Worm (Caenorhabditis elegans) whole organism, L1 larva: ENCODE results near the gene nhr-219.
A peak's percentile ranks its signal among the peaks of the same experiment; 100 is the strongest.

ENCODE experiments used
- C04F5.9 ChIP-seq: sonication (generic microtip); optimal IDR thresholded peaks from 2 replicates; lab custom pipeline; 2016; ENCODE audit warnings: missing genetic modification characterization, missing compliant biosample characterization
- aha-1 ChIP-seq: fragments of 150-350 bp; optimal IDR thresholded peaks from 2 replicates; lab custom pipeline; 2014; ENCODE audit warnings: missing biosample characterization, missing genetic modification characterization
- blmp-1 ChIP-seq: fragments of 150-350 bp; optimal IDR thresholded peaks from 2 replicates; lab custom pipeline; 2014; ENCODE audit warnings: missing biosample characterization, missing genetic modification characterization
- ceh-8 ChIP-seq: fragments of 200-800 bp; sonication (Bioruptor generic); optimal IDR thresholded peaks from 2 replicates; lab custom pipeline; 2018; ENCODE audit warnings: mild to moderate bottlenecking, missing genetic modification characterization, moderate library complexity, missing compliant biosample characterization
- ces-1 ChIP-seq: fragments of 150-350 bp; optimal IDR thresholded peaks from 2 replicates; lab custom pipeline; 2014; ENCODE audit warnings: missing biosample characterization, missing genetic modification reagents, missing genetic modification characterization
- dpl-1 ChIP-seq, 3 experiments: fragments of 150-350 bp in 2 of 3; sonication (generic microtip) in 1 of 3; optimal IDR thresholded peaks; 2 replicates each; lab custom pipeline; 2014 to 2017; ENCODE audit warnings: missing biosample characterization in 3 of 3, missing genetic modification characterization in 3 of 3, missing genetic modification reagents in 3 of 3
- efl-1 ChIP-seq, 4 experiments: fragments of 150-350 bp; optimal IDR thresholded peaks in 3 of 4; peaks in 1 of 4; 1 replicate in 1 of 4; 2 replicates in 3 of 4; lab custom pipeline; 2014; ENCODE audit warnings: missing biosample characterization in 2 of 4, missing genetic modification characterization in 2 of 4, missing genetic modification reagents in 2 of 4
- efl-3 ChIP-seq: fragments of 200-800 bp; sonication (Bioruptor generic); optimal IDR thresholded peaks from 2 replicates; lab custom pipeline; 2018; ENCODE audit warnings: mild to moderate bottlenecking, missing genetic modification characterization, missing compliant biosample characterization
- egl-13 ChIP-seq: sonication (generic microtip); optimal IDR thresholded peaks from 2 replicates; lab custom pipeline; 2016; ENCODE audit warnings: missing genotype, missing genetic modification reagents, missing genetic modification characterization, missing compliant biosample characterization
- elt-2 ChIP-seq: sonication (generic microtip); optimal IDR thresholded peaks from 2 replicates; lab custom pipeline; 2016; ENCODE audit warnings: missing genetic modification characterization, mild to moderate bottlenecking, inconsistent platforms, missing compliant biosample characterization, missing genetic modification reagents
- elt-3 ChIP-seq, 6 experiments: fragments of 150-350 bp in 1 of 6; sonication (generic microtip); optimal IDR thresholded peaks; 2 replicates each; lab custom pipeline; 2017 to 2018; ENCODE audit warnings: missing biosample characterization in 6 of 6, missing genetic modification characterization in 6 of 6, inconsistent platforms in 1 of 6
- ets-5 ChIP-seq: fragments of 200-800 bp; sonication (Bioruptor generic); IDR thresholded peaks from 2 replicates; pipeline ENCODE4 v1.3.6; 2022; ENCODE audit warnings: missing genetic modification characterization, missing compliant biosample characterization
- fkh-8 ChIP-seq: sonication (generic microtip); optimal IDR thresholded peaks from 2 replicates; lab custom pipeline; 2016; ENCODE audit warnings: mild to moderate bottlenecking, missing genetic modification characterization, missing compliant biosample characterization
- fos-1 ChIP-seq: fragments of 150-350 bp; optimal IDR thresholded peaks from 2 replicates; lab custom pipeline; 2014; ENCODE audit warnings: missing biosample characterization, missing genetic modification characterization
- irx-1 ChIP-seq: sonication (generic microtip); optimal IDR thresholded peaks from 2 replicates; lab custom pipeline; 2016; ENCODE audit warnings: missing genetic modification characterization, missing compliant biosample characterization
- isw-1 ChIP-seq: fragments of 200-800 bp; sonication (Bioruptor generic); IDR thresholded peaks from 2 replicates; pipeline ENCODE4 v1.3.6; 2022; ENCODE audit warnings: missing genetic modification characterization, missing compliant biosample characterization
- jun-1 ChIP-seq: fragments of 150-350 bp; optimal IDR thresholded peaks from 2 replicates; lab custom pipeline; 2014; ENCODE audit warnings: missing biosample characterization, missing genetic modification reagents, missing genetic modification characterization
- lin-13 ChIP-seq: fragments of 150-350 bp; optimal IDR thresholded peaks from 2 replicates; lab custom pipeline; 2014; ENCODE audit warnings: missing biosample characterization, missing genetic modification reagents, missing genetic modification characterization
- lin-14 ChIP-seq: fragments of 200-800 bp; sonication (Bioruptor generic); optimal IDR thresholded peaks from 2 replicates; lab custom pipeline; 2018; ENCODE audit warnings: mild to moderate bottlenecking, missing genetic modification characterization, moderate library complexity, missing compliant biosample characterization
- lin-35 ChIP-seq, 2 experiments: fragments of 150-350 bp; optimal IDR thresholded peaks; 2 replicates each; lab custom pipeline; 2014; ENCODE audit warnings: missing biosample characterization in 2 of 2, missing genetic modification characterization in 2 of 2, missing genetic modification reagents in 2 of 2
- lin-39 ChIP-seq: fragments of 150-350 bp; optimal IDR thresholded peaks from 2 replicates; lab custom pipeline; 2014; ENCODE audit warnings: missing biosample characterization, missing genetic modification reagents, missing genetic modification characterization
- lir-3 ChIP-seq: sonication (generic microtip); optimal IDR thresholded peaks from 2 replicates; lab custom pipeline; 2016; ENCODE audit warnings: mild to moderate bottlenecking, missing genetic modification characterization, moderate library complexity, missing compliant biosample characterization; ENCODE audit not compliant: poor library complexity
- mdl-1 ChIP-seq, 2 experiments: fragments of 150-350 bp; optimal IDR thresholded peaks; 2 replicates each; lab custom pipeline; 2014 to 2017; ENCODE audit warnings: missing biosample characterization in 2 of 2, missing genetic modification characterization in 2 of 2, inconsistent platforms in 1 of 2
- mep-1 ChIP-seq: fragments of 150-350 bp; optimal IDR thresholded peaks from 2 replicates; lab custom pipeline; 2014; ENCODE audit warnings: missing biosample characterization, missing genetic modification characterization
- nhr-11 ChIP-seq: fragments of 150-350 bp; optimal IDR thresholded peaks from 2 replicates; lab custom pipeline; 2014; ENCODE audit warnings: missing biosample characterization, missing genetic modification characterization
- nhr-19 ChIP-seq: fragments of 200-800 bp; sonication (Bioruptor generic); conservative IDR thresholded peaks from 2 replicates; pipeline ENCODE4 v1.3.6; 2022; ENCODE audit warnings: missing genetic modification characterization, missing compliant biosample characterization
- nhr-47 ChIP-seq: sonication (generic microtip); optimal IDR thresholded peaks from 2 replicates; lab custom pipeline; 2016; ENCODE audit warnings: mild to moderate bottlenecking, missing genetic modification characterization, moderate library complexity, missing compliant biosample characterization
- nhr-77 ChIP-seq: fragments of 150-350 bp; optimal IDR thresholded peaks from 2 replicates; lab custom pipeline; 2014; ENCODE audit warnings: missing biosample characterization, missing genetic modification characterization
- nhr-85 ChIP-seq: sonication (generic microtip); peaks from one replicate; lab custom pipeline; 2016; ENCODE audit warnings: missing genetic modification characterization, inconsistent platforms, missing compliant biosample characterization
- sox-4 ChIP-seq: sonication (generic microtip); optimal IDR thresholded peaks from 2 replicates; lab custom pipeline; 2016; ENCODE audit warnings: missing genetic modification characterization, missing compliant biosample characterization
- sptf-1 ChIP-seq: fragments of 150-350 bp; optimal IDR thresholded peaks from 2 replicates; lab custom pipeline; 2014; ENCODE audit warnings: missing biosample characterization, missing genetic modification characterization
- sup-37 ChIP-seq: fragments of 200-800 bp; sonication (Bioruptor generic); optimal IDR thresholded peaks from 2 replicates; lab custom pipeline; 2018; ENCODE audit warnings: mild to moderate bottlenecking, missing genetic modification characterization, missing compliant biosample characterization
- swsn-7 ChIP-seq: sonication (generic microtip); optimal IDR thresholded peaks from 2 replicates; lab custom pipeline; 2016; ENCODE audit warnings: missing genetic modification characterization, missing compliant biosample characterization
- unc-30 ChIP-seq: sonication (generic microtip); optimal IDR thresholded peaks from 2 replicates; lab custom pipeline; 2017; ENCODE audit warnings: missing biosample characterization, missing genetic modification characterization
- unc-62 ChIP-seq: fragments of 150-350 bp; optimal IDR thresholded peaks from 2 replicates; lab custom pipeline; 2014; ENCODE audit warnings: missing biosample characterization, missing genetic modification reagents, missing genetic modification characterization
- vab-15 ChIP-seq: sonication (generic microtip); optimal IDR thresholded peaks from 2 replicates; lab custom pipeline; 2017; ENCODE audit warnings: missing genotype, mild to moderate bottlenecking, missing genetic modification characterization, missing compliant biosample characterization
- xbp-1 ChIP-seq: sonication (generic microtip); optimal IDR thresholded peaks from 2 replicates; lab custom pipeline; 2016; ENCODE audit warnings: missing genetic modification characterization, missing compliant biosample characterization
- zip-4 ChIP-seq: fragments of 200-800 bp; sonication (Bioruptor generic); optimal IDR thresholded peaks from 2 replicates; lab custom pipeline; 2018; ENCODE audit warnings: mild to moderate bottlenecking, missing genetic modification characterization, moderate library complexity, missing compliant biosample characterization

The nhr-219 gene

DNA sequence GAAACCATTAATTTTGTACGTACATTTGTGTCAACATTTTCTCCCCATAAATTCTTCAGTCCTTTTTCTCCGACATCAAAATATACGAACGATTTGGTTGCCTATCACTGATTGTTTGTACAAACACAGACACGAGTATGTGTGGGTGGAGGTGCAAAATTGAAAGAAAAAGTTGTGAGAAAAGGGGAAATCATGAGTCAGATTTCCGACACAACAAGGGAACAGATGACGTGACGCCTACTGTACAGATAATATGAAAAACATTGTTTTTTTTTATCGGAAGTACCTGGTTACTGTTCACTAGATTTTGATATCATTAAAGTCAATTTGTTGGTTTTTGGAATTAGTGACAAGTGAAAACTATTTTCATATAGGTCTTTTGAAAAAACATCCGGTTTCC is 31.7 kb downstream of the nhr-219 start:
- no peak for TF ChIP-seq sptf-1
- TF ChIP-seq elt-2 (tag; lab: Kevin White, UChicago): peak; percentile 4
- TF ChIP-seq unc-30: no peak
- TF ChIP-seq efl-1 (optimal IDR thresholded peaks at IDR 0.05; lab: Kevin White, UChicago): no peak
- peak in 1 of 2 experiments; percentile 51 for TF ChIP-seq efl-1 (GFP tag; optimal IDR thresholded peaks at IDR 0.05 in 1 of 2; lab: Kevin White, UChicago)
- TF ChIP-seq mdl-1 (tag; optimal IDR thresholded peaks at IDR 0.05; lab: Kevin White, UChicago): no peak
- TF ChIP-seq ceh-8 (GFP tag; lab: Kevin White, UChicago): no peak
- no peak for TF ChIP-seq fkh-8 (tag; lab: Kevin White, UChicago)
- TF ChIP-seq irx-1: no peak
- no peak for TF ChIP-seq sox-4
- TF ChIP-seq egl-13: no peak
- TF ChIP-seq zip-4 (GFP tag; lab: Kevin White, UChicago): no peak
- peak; percentile 25 for TF ChIP-seq jun-1
- no peak for TF ChIP-seq unc-62 (GFP tag; lab: Kevin White, UChicago)
- TF ChIP-seq lin-14 (GFP tag; lab: Kevin White, UChicago): peak; percentile 40
- TF ChIP-seq isw-1 (GFP tag; lab: Robert Waterston, UW): no peak
- TF ChIP-seq ets-5 (GFP tag; lab: Robert Waterston, UW): no peak
- TF ChIP-seq vab-15: no peak
- peak in 1 of 2 experiments; percentile 7 for TF ChIP-seq lin-35 (GFP tag; optimal IDR thresholded peaks at IDR 0.05; lab: Kevin White, UChicago)
- TF ChIP-seq ces-1 (GFP tag; lab: Kevin White, UChicago): no peak
- TF ChIP-seq xbp-1 (tag; lab: Kevin White, UChicago): no peak
- peak; percentile 52 for TF ChIP-seq blmp-1 (tag; lab: Kevin White, UChicago)
- no peak for TF ChIP-seq efl-3
- TF ChIP-seq nhr-11 (tag; lab: Kevin White, UChicago): no peak
- no peak for TF ChIP-seq mep-1

DNA sequence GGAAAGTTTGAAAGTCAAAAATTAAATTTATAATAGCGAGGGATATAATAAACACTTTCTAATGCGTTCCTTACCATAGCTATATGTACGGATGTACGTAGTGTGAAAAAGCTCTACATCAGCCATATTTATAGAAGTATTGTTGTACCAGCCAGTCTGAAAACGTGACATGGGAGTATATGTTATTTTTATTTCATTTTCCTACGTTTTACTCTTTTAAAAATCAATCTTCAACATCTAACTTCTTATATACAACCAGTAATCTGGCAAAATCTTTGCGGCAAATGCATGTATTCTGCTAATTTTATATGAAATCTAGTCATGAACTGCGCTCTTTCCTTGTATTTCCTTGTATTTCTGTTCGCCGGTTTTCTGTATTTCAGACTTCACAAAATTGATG is 33.7 kb downstream of the nhr-219 start, which contains the start of gene H14N18.2:
TSS of gene H14N18.2 (plus strand) at position 301 of the 400 bp plus-strand sequence.
- TF ChIP-seq zip-4 (GFP tag; lab: Kevin White, UChicago) (no peak), C04F5.9 (no peak), sptf-1 (no peak), aha-1 (tag; lab: Kevin White, UChicago) (no peak), dpl-1 (GFP tag; optimal IDR thresholded peaks at IDR 0.05; lab: Kevin White, UChicago) (no peak), lin-13 (GFP tag; lab: Kevin White, UChicago) (no peak)

DNA sequence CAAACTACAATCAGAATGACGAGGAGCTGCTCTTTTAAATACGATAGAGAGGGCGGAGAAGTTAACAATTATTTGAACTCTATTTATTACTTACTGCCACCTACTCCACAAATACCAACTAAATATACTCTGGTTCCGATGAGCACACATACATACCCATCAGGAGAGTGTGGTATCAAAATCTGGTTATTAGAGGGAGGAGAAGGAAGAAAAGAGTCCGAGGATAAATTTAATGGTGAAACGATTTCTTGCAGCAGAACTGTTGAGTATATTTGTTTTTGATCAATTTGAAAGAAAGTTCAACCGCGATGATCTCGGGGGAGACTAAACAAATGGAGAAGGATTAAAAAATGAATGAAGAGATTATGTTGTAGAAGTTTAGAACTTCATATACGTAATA is 37.0 kb downstream of the nhr-219 start, which contains the start of gene H14N18.4:
TSS of gene H14N18.4 (minus strand) at position 12 of the 400 bp plus-strand sequence.
- TF ChIP-seq nhr-85 (tag; lab: Kevin White, UChicago): no peak
- TF ChIP-seq nhr-19: no peak
- TF ChIP-seq efl-1 (optimal IDR thresholded peaks at IDR 0.05; lab: Kevin White, UChicago): no peak
- peak in 1 of 2 experiments; percentile 32 for TF ChIP-seq efl-1 (GFP tag; optimal IDR thresholded peaks at IDR 0.05 in 1 of 2; lab: Kevin White, UChicago)
- TF ChIP-seq swsn-7 (tag; lab: Kevin White, UChicago): no peak

DNA sequence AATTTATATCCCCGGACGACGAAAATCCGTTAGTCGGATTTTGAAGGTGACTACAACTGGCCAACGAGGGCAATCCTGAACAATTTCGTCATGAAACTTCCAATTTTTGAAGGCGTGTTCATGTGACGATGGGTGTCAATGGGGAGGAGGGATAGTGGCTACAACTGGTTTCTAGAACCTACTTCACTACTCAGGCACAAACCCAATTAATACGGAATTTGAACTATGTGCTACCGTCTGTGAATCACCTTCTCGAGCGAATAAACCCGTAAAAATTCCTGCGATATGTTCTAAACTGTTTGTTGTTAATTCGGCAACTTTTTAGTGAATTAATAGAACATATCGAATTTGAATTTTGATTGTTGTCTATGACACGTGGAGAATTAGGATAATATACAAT is 38.3 kb downstream of the nhr-219 start:
- TF ChIP-seq jun-1: no peak
- no peak for TF ChIP-seq fos-1 (tag; lab: Kevin White, UChicago)
- no peak for TF ChIP-seq efl-1 (optimal IDR thresholded peaks at IDR 0.05; lab: Kevin White, UChicago)
- TF ChIP-seq efl-1 (GFP tag; optimal IDR thresholded peaks at IDR 0.05 in 1 of 2; lab: Kevin White, UChicago): no peak
- TF ChIP-seq lin-39 (tag; lab: Kevin White, UChicago): no peak
- TF ChIP-seq aha-1 (tag; lab: Kevin White, UChicago): no peak
- TF ChIP-seq swsn-7 (tag; lab: Kevin White, UChicago): no peak
- TF ChIP-seq unc-30: no peak
- no peak for TF ChIP-seq nhr-47
- TF ChIP-seq lir-3: no peak
- TF ChIP-seq sup-37: no peak
- TF ChIP-seq sptf-1: no peak
- TF ChIP-seq elt-3 (tag; optimal IDR thresholded peaks at IDR 0.05; lab: Kevin White, UChicago): no peak
- no peak for TF ChIP-seq mep-1
- no peak for TF ChIP-seq ces-1 (GFP tag; lab: Kevin White, UChicago)
- no peak for TF ChIP-seq nhr-77 (tag; lab: Kevin White, UChicago)
- TF ChIP-seq nhr-85 (tag; lab: Kevin White, UChicago): no peak
